Fruit fly (Drosophila melanogaster): ENCODE measurements around the gene CG14662.

CG14662 gene

dm6 chr3R:4981076-4981593 lies 2.9 kb downstream of the CG14662 start (continued):
- TF ChIP-seq unc-4 (GFP tag; IDR thresholded peaks at IDR 0.05; ENCODE audit: partially characterized antibody) (no peak), CG10366 (GFP tag; IDR thresholded peaks at IDR 0.05) (no peak), CG3838 (GFP tag; optimal IDR thresholded peaks at IDR 0.05) (no peak), CG34422 (GFP tag; IDR thresholded peaks at IDR 0.05) (0 out of 3 replicates have a peak, but pooled peaks have one; percentile 20), abd-A (tag; optimal IDR thresholded peaks at IDR 0.05) (peak; percentile 65), CG16863 (GFP tag; optimal IDR thresholded peaks at IDR 0.05) (no peak), Ada2b (GFP tag; IDR thresholded peaks at IDR 0.05) (no peak), CG13123 (GFP tag; optimal IDR thresholded peaks at IDR 0.05) (no peak), cg (GFP tag; optimal IDR thresholded peaks at IDR 0.05) (no peak), CG17328 (GFP tag; IDR thresholded peaks at IDR 0.05) (no peak), dpn (GFP tag; optimal IDR thresholded peaks at IDR 0.05) (no peak), CG12744 (GFP tag; optimal IDR thresholded peaks at IDR 0.05) (no peak), CG12391 (tag; optimal IDR thresholded peaks at IDR 0.05) (no peak), sisA (GFP tag; IDR thresholded peaks at IDR 0.05) (no peak), Ets97D (GFP tag; optimal IDR thresholded peaks at IDR 0.05) (no peak), CG31441 (GFP tag; IDR thresholded peaks at IDR 0.05) (no peak), Nf-YB (GFP tag; optimal IDR thresholded peaks at IDR 0.05) (no peak), Awh (GFP tag; IDR thresholded peaks at IDR 0.05) (0 out of 2 replicates have a peak, but pooled peaks have one; percentile 21), CG17359 (tag; optimal IDR thresholded peaks at IDR 0.05) (no peak), Jarid2 (GFP tag; optimal IDR thresholded peaks at IDR 0.05) (no peak), CG15011 (GFP tag; optimal IDR thresholded peaks at IDR 0.05) (no peak), CG14667 (GFP tag; IDR thresholded peaks at IDR 0.05) (no peak), CG18011 (GFP tag; optimal IDR thresholded peaks at IDR 0.05) (no peak), CG6654 (GFP tag; optimal IDR thresholded peaks at IDR 0.05) (no peak), hb (GFP tag; IDR thresholded peaks at IDR 0.05; ENCODE audit: partially characterized antibody) (no peak), CG2199 (GFP tag; IDR thresholded peaks at IDR 0.05) (0 out of 3 replicates have a peak, but pooled peaks have one; percentile 6), z (GFP tag; IDR thresholded peaks at IDR 0.05) (no peak), CoRest (tag; optimal IDR thresholded peaks at IDR 0.05) (no peak), dmrt99B (tag; optimal IDR thresholded peaks at IDR 0.05) (no peak), ato (GFP tag; IDR thresholded peaks at IDR 0.05; ENCODE audit: partially characterized antibody) (no peak), fd3F (GFP tag; optimal IDR thresholded peaks at IDR 0.05) (no peak), HmgD (GFP tag; optimal IDR thresholded peaks at IDR 0.05) (no peak), CG11723 (GFP tag; optimal IDR thresholded peaks at IDR 0.05) (no peak)

dm6 chr3R:4980069-4980797 lies 3.8 kb downstream of the CG14662 start:
- TF ChIP-seq CG6254 (GFP tag; optimal IDR thresholded peaks at IDR 0.05) (no peak), sob (GFP tag; IDR thresholded peaks at IDR 0.05) (no peak), CG2116 (GFP tag; optimal IDR thresholded peaks at IDR 0.05) (no peak), crol (GFP tag; IDR thresholded peaks at IDR 0.05) (peak; percentile 53; the same call in 1 of the 2 replicates), Oli (tag; optimal IDR thresholded peaks at IDR 0.05) (peak; percentile 12), CG14050 (GFP tag; IDR thresholded peaks at IDR 0.05) (no peak), ham (GFP tag; IDR thresholded peaks at IDR 0.05) (no peak), nerfin-1 (tag; optimal IDR thresholded peaks at IDR 0.05) (peak; percentile 24), CG15479 (GFP tag; optimal IDR thresholded peaks at IDR 0.05) (peak; percentile 8), onecut (GFP tag; IDR thresholded peaks at IDR 0.05) (peak; percentile 61), CG32767 (GFP tag; IDR thresholded peaks at IDR 0.05) (no peak), gcm2 (GFP tag; optimal IDR thresholded peaks at IDR 0.05) (no peak), CG13894 (tag; optimal IDR thresholded peaks at IDR 0.05) (peak; percentile 34), gsb (GFP tag; IDR thresholded peaks at IDR 0.05) (no peak), CG17328 (GFP tag; IDR thresholded peaks at IDR 0.05) (no peak), Mes4 (GFP tag; optimal IDR thresholded peaks at IDR 0.05) (no peak), unpg (GFP tag; optimal IDR thresholded peaks at IDR 0.05) (no peak), CG34376 (GFP tag; optimal IDR thresholded peaks at IDR 0.05) (no peak), Sin3A (optimal IDR thresholded peaks at IDR 0.05) (no peak)
